Worm (Caenorhabditis elegans): Measurements from ENCODE around the gene Y43F8B.25.

Y43F8B.25 gene

ce11 chrV:19462612-19463011 lies at the start of gene Y43F8B.25:
Y43F8B.25 (plus strand) TSS chrV:19462912.
- TF ChIP-seq med-1 (GFP tag; optimal IDR thresholded peaks at IDR 0.05; ENCODE audit: insufficient read depth) (no peak), ztf-23 (GFP tag; IDR thresholded peaks at IDR 0.05) (no peak), flt-1 (GFP tag; IDR thresholded peaks at IDR 0.05) (no peak), klf-2 (GFP tag; conservative IDR thresholded peaks at IDR 0.05) (no peak), cog-1 (tag; optimal IDR thresholded peaks at IDR 0.05) (no peak), ztf-29 (GFP tag; IDR thresholded peaks at IDR 0.05) (no peak), tab-1 (GFP tag; IDR thresholded peaks at IDR 0.05) (no peak), T22C8.4 (GFP tag; IDR thresholded peaks at IDR 0.05) (no peak), ref-1 (GFP tag; conservative IDR thresholded peaks at IDR 0.05) (no peak)

ce11 chrV:19416475-19416874 lies 46.2 kb upstream of the Y43F8B.25 start, which contains the start of the genes C25F9.4 and C25F9.9:
C25F9.4 (minus strand) TSS chrV:19416575.
C25F9.9 (plus strand) TSS chrV:19416611.
- TF ChIP-seq tab-1 (GFP tag; IDR thresholded peaks at IDR 0.05) (no peak), ztf-23 (GFP tag; IDR thresholded peaks at IDR 0.05) (no peak), flt-1 (GFP tag; IDR thresholded peaks at IDR 0.05) (no peak), T22C8.4 (GFP tag; IDR thresholded peaks at IDR 0.05) (no peak), klf-2 (GFP tag; conservative IDR thresholded peaks at IDR 0.05) (no peak), ref-1 (GFP tag; conservative IDR thresholded peaks at IDR 0.05) (no peak), ztf-29 (GFP tag; IDR thresholded peaks at IDR 0.05) (no peak), med-1 (GFP tag; optimal IDR thresholded peaks at IDR 0.05; ENCODE audit: insufficient read depth) (no peak), cog-1 (tag; optimal IDR thresholded peaks at IDR 0.05) (no peak)

- no peak for TF ChIP-seq ref-1 (GFP tag; conservative IDR thresholded peaks at IDR 0.05)
- TF ChIP-seq med-1 (GFP tag; optimal IDR thresholded peaks at IDR 0.05; ENCODE audit: insufficient read depth) = no peak
- TF ChIP-seq klf-2 (GFP tag; conservative IDR thresholded peaks at IDR 0.05) = no peak
- TF ChIP-seq T22C8.4 (GFP tag; IDR thresholded peaks at IDR 0.05) = no peak
- no peak for TF ChIP-seq ztf-29 (GFP tag; IDR thresholded peaks at IDR 0.05)
- no peak for TF ChIP-seq tab-1 (GFP tag; IDR thresholded peaks at IDR 0.05)
- TF ChIP-seq cog-1 (tag; optimal IDR thresholded peaks at IDR 0.05) = no peak
- no peak for TF ChIP-seq flt-1 (GFP tag; IDR thresholded peaks at IDR 0.05)
- no peak for TF ChIP-seq ztf-23 (GFP tag; IDR thresholded peaks at IDR 0.05)
Observed at ce11 chrV:19417836-19418235, 44.9 kb upstream of the Y43F8B.25 start, which contains the start of gene C25F9.15. C25F9.15 (plus strand) TSS chrV:19418136.

ce11 chrV:19421131-19421530 lies 41.6 kb upstream of the Y43F8B.25 start, which contains the start of gene C25F9.2:
C25F9.2 (plus strand) TSS chrV:19421471.
- TF ChIP-seq ztf-23 (GFP tag; IDR thresholded peaks at IDR 0.05) = no peak
- TF ChIP-seq cog-1 (tag; optimal IDR thresholded peaks at IDR 0.05) = no peak
- no peak for TF ChIP-seq med-1 (GFP tag; optimal IDR thresholded peaks at IDR 0.05; ENCODE audit: insufficient read depth)
- no peak for TF ChIP-seq flt-1 (GFP tag; IDR thresholded peaks at IDR 0.05)
- TF ChIP-seq klf-2 (GFP tag; conservative IDR thresholded peaks at IDR 0.05) = no peak
- TF ChIP-seq tab-1 (GFP tag; IDR thresholded peaks at IDR 0.05) = no peak
- no peak for TF ChIP-seq ref-1 (GFP tag; conservative IDR thresholded peaks at IDR 0.05)
- TF ChIP-seq T22C8.4 (GFP tag; IDR thresholded peaks at IDR 0.05) = no peak
- TF ChIP-seq ztf-29 (GFP tag; IDR thresholded peaks at IDR 0.05) = no peak

ce11 chrV:19428097-19428496 lies 34.6 kb upstream of the Y43F8B.25 start:
- TF ChIP-seq ztf-29 (GFP tag; IDR thresholded peaks at IDR 0.05) = no peak
- no peak for TF ChIP-seq flt-1 (GFP tag; IDR thresholded peaks at IDR 0.05)
- no peak for TF ChIP-seq ref-1 (GFP tag; conservative IDR thresholded peaks at IDR 0.05)
- TF ChIP-seq klf-2 (GFP tag; conservative IDR thresholded peaks at IDR 0.05) = no peak
- no peak for TF ChIP-seq cog-1 (tag; optimal IDR thresholded peaks at IDR 0.05)
- no peak for TF ChIP-seq T22C8.4 (GFP tag; IDR thresholded peaks at IDR 0.05)
- TF ChIP-seq ztf-23 (GFP tag; IDR thresholded peaks at IDR 0.05) = no peak
- no peak for TF ChIP-seq tab-1 (GFP tag; IDR thresholded peaks at IDR 0.05)

ce11 chrV:19428936-19429335 lies 33.8 kb upstream of the Y43F8B.25 start:
- TF ChIP-seq ztf-29 (GFP tag; IDR thresholded peaks at IDR 0.05) (no peak), klf-2 (GFP tag; conservative IDR thresholded peaks at IDR 0.05) (no peak), ztf-23 (GFP tag; IDR thresholded peaks at IDR 0.05) (no peak), T22C8.4 (GFP tag; IDR thresholded peaks at IDR 0.05) (no peak), cog-1 (tag; optimal IDR thresholded peaks at IDR 0.05) (no peak), med-1 (GFP tag; optimal IDR thresholded peaks at IDR 0.05; ENCODE audit: insufficient read depth) (no peak), tab-1 (GFP tag; IDR thresholded peaks at IDR 0.05) (no peak), ref-1 (GFP tag; conservative IDR thresholded peaks at IDR 0.05) (no peak), flt-1 (GFP tag; IDR thresholded peaks at IDR 0.05) (no peak)

ce11 chrV:19429605-19430004 lies 33.1 kb upstream of the Y43F8B.25 start:
- no peak for TF ChIP-seq ztf-23 (GFP tag; IDR thresholded peaks at IDR 0.05)
- no peak for TF ChIP-seq klf-2 (GFP tag; conservative IDR thresholded peaks at IDR 0.05)

- TF ChIP-seq ztf-23 (GFP tag; IDR thresholded peaks at IDR 0.05) (no peak), tab-1 (GFP tag; IDR thresholded peaks at IDR 0.05) (peak; percentile 70; the same call in 1 of the 2 replicates), ztf-29 (GFP tag; IDR thresholded peaks at IDR 0.05) (peak; percentile 53; the same call in 1 of the 2 replicates), ref-1 (GFP tag; conservative IDR thresholded peaks at IDR 0.05) (no peak), med-1 (GFP tag; optimal IDR thresholded peaks at IDR 0.05; ENCODE audit: insufficient read depth) (no peak)
Observed at ce11 chrV:19430351-19430913, 32.3 kb upstream of the Y43F8B.25 start.

ce11 chrV:19431036-19431435 lies 31.7 kb upstream of the Y43F8B.25 start, which contains the start of gene srw-85:
srw-85 (minus strand) TSS chrV:19431136.
- TF ChIP-seq ztf-23 (GFP tag; IDR thresholded peaks at IDR 0.05) (no peak), klf-2 (GFP tag; conservative IDR thresholded peaks at IDR 0.05) (no peak), flt-1 (GFP tag; IDR thresholded peaks at IDR 0.05) (no peak), ztf-29 (GFP tag; IDR thresholded peaks at IDR 0.05) (no peak), tab-1 (GFP tag; IDR thresholded peaks at IDR 0.05) (no peak), ref-1 (GFP tag; conservative IDR thresholded peaks at IDR 0.05) (no peak), T22C8.4 (GFP tag; IDR thresholded peaks at IDR 0.05) (no peak)

ce11 chrV:19432030-19432429 lies 30.7 kb upstream of the Y43F8B.25 start:
- TF ChIP-seq ref-1 (GFP tag; conservative IDR thresholded peaks at IDR 0.05) (no peak), ztf-23 (GFP tag; IDR thresholded peaks at IDR 0.05) (no peak), T22C8.4 (GFP tag; IDR thresholded peaks at IDR 0.05) (no peak), klf-2 (GFP tag; conservative IDR thresholded peaks at IDR 0.05) (no peak), ztf-29 (GFP tag; IDR thresholded peaks at IDR 0.05) (no peak), cog-1 (tag; optimal IDR thresholded peaks at IDR 0.05) (no peak), flt-1 (GFP tag; IDR thresholded peaks at IDR 0.05) (no peak), tab-1 (GFP tag; IDR thresholded peaks at IDR 0.05) (no peak), med-1 (GFP tag; optimal IDR thresholded peaks at IDR 0.05; ENCODE audit: insufficient read depth) (no peak)

All from whole organism, midembryonic.